Worm (Caenorhabditis elegans): ENCODE data around the gene rpb-4.

DNA sequence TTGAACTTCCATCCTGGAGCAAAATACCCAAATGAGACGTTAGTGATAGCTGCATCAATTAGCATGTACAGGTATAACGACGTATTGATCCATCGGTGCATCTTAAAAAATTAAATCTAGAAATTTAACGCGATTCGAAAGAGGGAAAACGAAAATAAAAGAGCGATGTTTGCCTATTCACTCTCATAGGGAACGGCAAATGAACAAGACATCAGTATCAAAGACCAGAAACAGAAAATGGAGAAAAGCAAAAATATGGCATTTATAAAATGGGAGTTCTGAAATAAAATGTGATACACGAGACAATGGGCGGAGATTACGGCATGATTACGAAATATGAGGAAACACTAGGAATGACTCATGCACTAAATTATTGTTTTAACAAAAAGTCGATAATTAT, 18.0 kb upstream of the rpb-4 start, which contains the start of gene haf-2:
- TF ChIP-seq flt-1 (GFP tag; IDR thresholded peaks at IDR 0.05) (no peak), ztf-29 (GFP tag; IDR thresholded peaks at IDR 0.05) (no peak), tab-1 (GFP tag; IDR thresholded peaks at IDR 0.05) (no peak), ztf-23 (GFP tag; IDR thresholded peaks at IDR 0.05) (no peak), cog-1 (tag; optimal IDR thresholded peaks at IDR 0.05) (no peak)

Data from whole organism, midembryonic.